Fruit fly (Drosophila melanogaster) whole organism, embryonic: ENCODE results near the gene Eato.

ENCODE experiments used
- Bdp1 ChIP-seq: fragments of 200-800 bp; sonication (Bioruptor generic); optimal IDR thresholded peaks from 3 replicates; lab custom pipeline; 2016; ENCODE audit warnings: missing biosample characterization, missing genetic modification characterization
- Bteb2 ChIP-seq: fragments of 200-800 bp; sonication (Bioruptor generic); optimal IDR thresholded peaks from 2 replicates; lab custom pipeline; 2016; ENCODE audit warnings: missing biosample characterization, missing genetic modification characterization
- CG10267 ChIP-seq: fragments of 200-800 bp; sonication (Bioruptor generic); optimal IDR thresholded peaks from 2 replicates; lab custom pipeline; 2018; ENCODE audit warnings: missing biosample characterization, mild to moderate bottlenecking, missing genetic modification characterization, moderate library complexity
- CG10462 ChIP-seq: fragments of 200-800 bp; sonication (Bioruptor generic); optimal IDR thresholded peaks from 2 replicates; lab custom pipeline; 2016; ENCODE audit warnings: missing biosample characterization, missing genetic modification characterization
- CG11093 ChIP-seq: fragments of 200-800 bp; sonication (Bioruptor generic); IDR thresholded peaks from 3 replicates; pipeline ENCODE4 v1.3.6; 2022; ENCODE audit warnings: missing biosample characterization, missing genetic modification characterization
- CG11398 ChIP-seq: fragments of 200-800 bp; sonication (Bioruptor generic); optimal IDR thresholded peaks from 2 replicates; lab custom pipeline; 2016; ENCODE audit warnings: missing biosample characterization, missing genetic modification characterization
- CG11560 ChIP-seq: fragments of 200-800 bp; sonication (Bioruptor generic); IDR thresholded peaks from 3 replicates; pipeline ENCODE4 v1.3.6; 2022; ENCODE audit warnings: missing biosample characterization, missing genetic modification characterization
- CG11696 ChIP-seq: fragments of 200-800 bp; sonication (Bioruptor generic); IDR thresholded peaks from 2 replicates; pipeline ENCODE4 v1.3.6; 2022; ENCODE audit warnings: missing biosample characterization, missing genetic modification characterization
- CG14050 ChIP-seq: fragments of 200-800 bp; sonication (Bioruptor generic); IDR thresholded peaks from 3 replicates; pipeline ENCODE4 v1.3.6; 2022; ENCODE audit warnings: missing biosample characterization, missing genetic modification characterization
- CG16779 ChIP-seq: fragments of 200-800 bp; sonication (Bioruptor generic); IDR thresholded peaks from 2 replicates; pipeline ENCODE4 v1.3.6; 2022; ENCODE audit warnings: missing biosample characterization, missing genetic modification characterization
- CG16813 ChIP-seq: fragments of 200-800 bp; sonication (Bioruptor generic); IDR thresholded peaks from 3 replicates; pipeline ENCODE4 v1.3.6; 2022; ENCODE audit warnings: missing biosample characterization, missing genetic modification characterization; ENCODE audit not compliant: partially characterized antibody
- CG2199 ChIP-seq: fragments of 200-800 bp; sonication (Bioruptor generic); IDR thresholded peaks from 3 replicates; pipeline ENCODE4 v1.3.6; 2022; ENCODE audit warnings: missing biosample characterization, missing genetic modification characterization
- CG2202 ChIP-seq: fragments of 200-800 bp; sonication (Bioruptor generic); optimal IDR thresholded peaks from 2 replicates; lab custom pipeline; 2018; ENCODE audit warnings: missing biosample characterization, mild to moderate bottlenecking, missing genetic modification characterization
- CG3065 ChIP-seq: fragments of 200-800 bp; sonication (Bioruptor generic); optimal IDR thresholded peaks from 2 replicates; lab custom pipeline; 2016; ENCODE audit warnings: missing biosample characterization, missing genetic modification characterization
- CG3163 ChIP-seq: fragments of 200-800 bp; sonication (Bioruptor generic); optimal IDR thresholded peaks from 3 replicates; lab custom pipeline; 2016; ENCODE audit warnings: missing biosample characterization, missing genetic modification characterization
- CG33557 ChIP-seq: fragments of 200-800 bp; sonication (Bioruptor generic); optimal IDR thresholded peaks from 2 replicates; lab custom pipeline; 2019; ENCODE audit warnings: missing biosample characterization, mild to moderate bottlenecking, missing genetic modification characterization, moderate library complexity
- CG6791 ChIP-seq: fragments of 200-800 bp; sonication (Bioruptor generic); IDR thresholded peaks from 3 replicates; pipeline ENCODE4 v1.3.6; 2022; ENCODE audit warnings: missing biosample characterization, missing genetic modification characterization; ENCODE audit not compliant: partially characterized antibody
- CG8478 ChIP-seq: fragments of >200 bp; optimal IDR thresholded peaks from 2 replicates; lab custom pipeline; 2018
- CG8765 ChIP-seq: fragments of 200-800 bp; sonication (Bioruptor generic); IDR thresholded peaks from 2 replicates; pipeline ENCODE4 v1.3.6; 2022; ENCODE audit warnings: missing biosample characterization, missing genetic modification characterization
- CG8944 ChIP-seq: fragments of 200-800 bp; sonication (Bioruptor generic); optimal IDR thresholded peaks from 3 replicates; lab custom pipeline; 2016; ENCODE audit warnings: missing biosample characterization, missing genetic modification characterization
- CG9609 ChIP-seq: fragments of 200-800 bp; sonication (Bioruptor generic); optimal IDR thresholded peaks from 3 replicates; lab custom pipeline; 2016; ENCODE audit warnings: missing biosample characterization, missing genetic modification characterization
- Chrac-16 ChIP-seq: fragments of 200-800 bp; sonication (Bioruptor generic); optimal IDR thresholded peaks from 3 replicates; lab custom pipeline; 2016; ENCODE audit warnings: missing biosample characterization, missing genetic modification characterization
- CoRest ChIP-seq: fragments of 200-800 bp; sonication (Bioruptor generic); optimal IDR thresholded peaks from 3 replicates; lab custom pipeline; 2018; ENCODE audit warnings: missing biosample characterization, mild to moderate bottlenecking, missing genetic modification characterization, moderate library complexity
- Doc3 ChIP-seq: fragments of 200-800 bp; sonication (Bioruptor generic); IDR thresholded peaks from 3 replicates; pipeline ENCODE4 v1.3.6; 2022; ENCODE audit warnings: missing biosample characterization, missing genetic modification characterization; ENCODE audit not compliant: partially characterized antibody
- E2f1 ChIP-seq: fragments of 200-800 bp; sonication (Bioruptor generic); IDR thresholded peaks from 2 replicates; pipeline ENCODE4 v1.3.6; 2022; ENCODE audit warnings: missing biosample characterization, missing genetic modification characterization
- HLHmδ ChIP-seq: fragments of 200-800 bp; sonication (Bioruptor generic); optimal IDR thresholded peaks from 2 replicates; lab custom pipeline; 2018; ENCODE audit warnings: missing biosample characterization, mild to moderate bottlenecking, missing genetic modification characterization, moderate library complexity
- Hr39 ChIP-seq: fragments of >200 bp; optimal IDR thresholded peaks from 2 replicates; lab custom pipeline; 2017
- Lhr ChIP-seq: fragments of 200-800 bp; sonication (Bioruptor generic); optimal IDR thresholded peaks from 3 replicates; lab custom pipeline; 2017; ENCODE audit warnings: mild to moderate bottlenecking, missing biosample characterization, missing genetic modification reagents, missing genetic modification characterization
- Meics ChIP-seq: fragments of 200-800 bp; sonication (Bioruptor generic); optimal IDR thresholded peaks from 2 replicates; lab custom pipeline; 2017; ENCODE audit warnings: missing biosample characterization, mild to moderate bottlenecking, missing genetic modification characterization
- Nf-YB ChIP-seq: fragments of 200-800 bp; sonication (Bioruptor generic); optimal IDR thresholded peaks from 3 replicates; lab custom pipeline; 2019; ENCODE audit warnings: missing biosample characterization, mild to moderate bottlenecking, missing genetic modification characterization, moderate library complexity
- Spps ChIP-seq: fragments of 200-800 bp; sonication (Bioruptor generic); optimal IDR thresholded peaks from 2 replicates; lab custom pipeline; 2018; ENCODE audit warnings: missing biosample characterization, mild to moderate bottlenecking, missing genetic modification characterization
- Tbp ChIP-seq: fragments of >200 bp; optimal IDR thresholded peaks from 2 replicates; lab custom pipeline; 2018; ENCODE audit warnings: missing biosample characterization, missing genetic modification characterization
- ac ChIP-seq: fragments of 200-800 bp; sonication (Bioruptor generic); optimal IDR thresholded peaks from 3 replicates; lab custom pipeline; 2017; ENCODE audit warnings: missing biosample characterization, mild to moderate bottlenecking, missing genetic modification characterization
- ci ChIP-seq: fragments of 200-800 bp; sonication (Bioruptor generic); IDR thresholded peaks from 3 replicates; pipeline ENCODE4 v1.3.6; 2022; ENCODE audit warnings: missing biosample characterization, missing genetic modification characterization
- dmrt11E ChIP-seq: fragments of 200-800 bp; sonication (Bioruptor generic); optimal IDR thresholded peaks from 3 replicates; lab custom pipeline; 2018; ENCODE audit warnings: missing biosample characterization, mild to moderate bottlenecking, missing genetic modification characterization, moderate library complexity
- dmrt99B ChIP-seq: fragments of 200-800 bp; sonication (Bioruptor generic); optimal IDR thresholded peaks from 2 replicates; lab custom pipeline; 2018; ENCODE audit warnings: missing biosample characterization, mild to moderate bottlenecking, missing genetic modification characterization, moderate library complexity
- ems ChIP-seq: fragments of 200-800 bp; sonication (Bioruptor generic); optimal IDR thresholded peaks from 3 replicates; lab custom pipeline; 2016; ENCODE audit warnings: missing biosample characterization, missing genetic modification characterization
- esg ChIP-seq: fragments of 200-800 bp; sonication (Bioruptor generic); conservative IDR thresholded peaks from 2 replicates; pipeline ENCODE4 v1.3.6; 2022; ENCODE audit warnings: missing biosample characterization, missing genetic modification characterization
- gt ChIP-seq: fragments of 200-800 bp; sonication (Bioruptor generic); IDR thresholded peaks from 2 replicates; pipeline ENCODE4 v1.3.6; 2022; ENCODE audit warnings: missing biosample characterization, missing genetic modification characterization
- inv ChIP-seq: fragments of 200-800 bp; sonication (Bioruptor generic); IDR thresholded peaks from 2 replicates; pipeline ENCODE4 v1.3.6; 2022; ENCODE audit warnings: missing biosample characterization, missing genetic modification characterization; ENCODE audit not compliant: partially characterized antibody
- kah ChIP-seq: fragments of 200-800 bp; sonication (Bioruptor generic); optimal IDR thresholded peaks from 2 replicates; lab custom pipeline; 2018; ENCODE audit warnings: missing biosample characterization, mild to moderate bottlenecking, missing genetic modification characterization
- knrl ChIP-seq: fragments of 200-800 bp; sonication (Bioruptor generic); IDR thresholded peaks from 3 replicates; pipeline ENCODE4 v1.3.6; 2022; ENCODE audit warnings: missing biosample characterization, missing genetic modification characterization; ENCODE audit not compliant: partially characterized antibody
- lilli ChIP-seq: fragments of 200-800 bp; sonication (Bioruptor generic); optimal IDR thresholded peaks from 3 replicates; lab custom pipeline; 2016; ENCODE audit warnings: missing biosample characterization, missing genetic modification characterization
- luna ChIP-seq: fragments of 200-800 bp; sonication (Bioruptor generic); optimal IDR thresholded peaks from 2 replicates; lab custom pipeline; 2016; ENCODE audit warnings: missing biosample characterization, missing genetic modification characterization
- mirr ChIP-seq: fragments of 200-800 bp; sonication (Bioruptor generic); optimal IDR thresholded peaks from 3 replicates; lab custom pipeline; 2018; ENCODE audit warnings: missing biosample characterization, mild to moderate bottlenecking, missing genetic modification characterization
- pita ChIP-seq: fragments of 200-800 bp; sonication (Bioruptor generic); optimal IDR thresholded peaks from 2 replicates; lab custom pipeline; 2017; ENCODE audit warnings: missing biosample characterization, mild to moderate bottlenecking, missing genetic modification characterization
- psq ChIP-seq: fragments of 200-800 bp; sonication (Bioruptor generic); optimal IDR thresholded peaks from 2 replicates; lab custom pipeline; 2017; ENCODE audit warnings: missing biosample characterization, missing genetic modification characterization
- ranshi ChIP-seq: fragments of 200-800 bp; sonication (Bioruptor generic); IDR thresholded peaks from 2 replicates; pipeline ENCODE4 v1.3.6; 2022; ENCODE audit warnings: missing biosample characterization, missing genetic modification characterization
- repo ChIP-seq: fragments of 200-800 bp; sonication (Bioruptor generic); optimal IDR thresholded peaks from 2 replicates; lab custom pipeline; 2016; ENCODE audit warnings: missing biosample characterization, missing genetic modification characterization
- so ChIP-seq: fragments of 200-800 bp; sonication (Bioruptor generic); IDR thresholded peaks from 3 replicates; pipeline ENCODE4 v1.3.6; 2022; ENCODE audit warnings: missing biosample characterization, missing genetic modification characterization
- toy ChIP-seq: fragments of 200-800 bp; sonication (Bioruptor generic); IDR thresholded peaks from 2 replicates; pipeline ENCODE4 v1.3.6; 2022; ENCODE audit warnings: missing biosample characterization, missing genetic modification characterization
- zen2 ChIP-seq: fragments of 200-800 bp; sonication (Bioruptor generic); IDR thresholded peaks from 3 replicates; pipeline ENCODE4 v1.3.6; 2022; ENCODE audit warnings: missing biosample characterization, missing genetic modification characterization; ENCODE audit not compliant: partially characterized antibody

Eato gene

dm6 chr2L:13839744-13840151 lies 55.9 kb downstream of the Eato start (continued):
- TF ChIP-seq gt (GFP tag; lab: Robert Waterston, UW) (no peak), Doc3 (GFP tag; lab: Robert Waterston, UW) (no peak), mirr (GFP tag; lab: Kevin White, UChicago) (no peak), toy (GFP tag; lab: Robert Waterston, UW) (0 out of 2 replicates have a peak, but pooled peaks have one; percentile 26), CoRest (tag; lab: Kevin White, UChicago) (peak; percentile 94), inv (GFP tag; lab: Robert Waterston, UW) (no peak), Bdp1 (GFP tag; lab: Kevin White, UChicago) (peak; percentile 49), Tbp (no peak), CG2202 (tag; lab: Kevin White, UChicago) (peak; percentile 59), Bteb2 (GFP tag; lab: Kevin White, UChicago) (peak; percentile 72), so (GFP tag; lab: Robert Waterston, UW) (peak; percentile 90), pita (GFP tag; lab: Kevin White, UChicago) (no peak), CG16779 (GFP tag; lab: Robert Waterston, UW) (no peak), CG3163 (peak; percentile 37), repo (GFP tag; lab: Kevin White, UChicago) (peak; percentile 47), zen2 (GFP tag; lab: Robert Waterston, UW) (no peak), CG8478 (lab: Kevin White, UChicago) (no peak), esg (GFP tag; lab: Robert Waterston, UW) (peak; percentile 86), CG9609 (peak; percentile 71), Meics (peak; percentile 79), E2f1 (GFP tag; lab: Robert Waterston, UW) (peak; percentile 68), ems (GFP tag; lab: Kevin White, UChicago) (peak; percentile 40), CG2199 (GFP tag; lab: Robert Waterston, UW) (peak; percentile 74; the same call in 1 of the 3 replicates), psq (peak; percentile 43), Chrac-16 (peak; percentile 67), CG11696 (GFP tag; lab: Robert Waterston, UW) (peak; percentile 46; the same call in 1 of the 2 replicates), ranshi (GFP tag; lab: Robert Waterston, UW) (peak; percentile 70), CG10462 (peak; percentile 62), CG33557 (GFP tag; lab: Kevin White, UChicago) (peak; percentile 5), CG10267 (tag; lab: Kevin White, UChicago) (peak; percentile 72), CG8944 (GFP tag; lab: Kevin White, UChicago) (peak; percentile 58), lilli (GFP tag; lab: Kevin White, UChicago) (peak; percentile 78), luna (GFP tag; lab: Kevin White, UChicago) (no peak), CG14050 (GFP tag; lab: Robert Waterston, UW) (peak; percentile 83), Nf-YB (GFP tag; lab: Kevin White, UChicago) (peak; percentile 64), dmrt11E (tag; lab: Kevin White, UChicago) (peak; percentile 75), kah (GFP tag; lab: Kevin White, UChicago) (peak; percentile 22), ci (GFP tag; lab: Robert Waterston, UW) (peak; percentile 78), HLHmδ (GFP tag; lab: Kevin White, UChicago) (no peak), Lhr (GFP tag; lab: Kevin White, UChicago) (peak; percentile 63), Hr39 (lab: Kevin White, UChicago) (no peak), Spps (tag; lab: Kevin White, UChicago) (peak; percentile 61), CG11398 (GFP tag; lab: Kevin White, UChicago) (peak; percentile 59), CG6791 (GFP tag; lab: Robert Waterston, UW) (no peak), knrl (GFP tag; lab: Robert Waterston, UW) (no peak), CG11093 (GFP tag; lab: Robert Waterston, UW) (peak; percentile 56; the same call in 1 of the 3 replicates), CG16813 (no peak), dmrt99B (tag; lab: Kevin White, UChicago) (peak; percentile 89), ac (peak; percentile 9), CG11560 (no peak), CG3065 (GFP tag; lab: Kevin White, UChicago) (peak; percentile 50), CG8765 (GFP tag; lab: Robert Waterston, UW) (no peak)
